Fruit fly (Drosophila melanogaster): ENCODE data around the gene crim.
A peak's percentile ranks its signal among the peaks of the same experiment; 100 is the strongest.

The crim gene

dm6 chr3L:11707978-11708632 lies 3.1 kb downstream of the crim start, which contains the start of gene CG11658 (continued):
- TF ChIP-seq CG3163 (GFP tag; optimal IDR thresholded peaks at IDR 0.05) (no peak), CG14667 (GFP tag; IDR thresholded peaks at IDR 0.05) (no peak), gcm2 (GFP tag; optimal IDR thresholded peaks at IDR 0.05) (no peak), grn (GFP tag; optimal IDR thresholded peaks at IDR 0.05) (no peak), Med (GFP tag) (peak; percentile 57), toy (GFP tag; IDR thresholded peaks at IDR 0.05) (no peak), Doc3 (GFP tag; IDR thresholded peaks at IDR 0.05; ENCODE audit: partially characterized antibody) (peak; percentile 46; the same call in 1 of the 3 replicates), CG8290 (GFP tag; optimal IDR thresholded peaks at IDR 0.05) (no peak), CG8290 (tag; optimal IDR thresholded peaks at IDR 0.05) (peak in 1 of 2 experiments; percentile 39), Hr3 (GFP tag; optimal IDR thresholded peaks at IDR 0.05) (no peak), D (optimal IDR thresholded peaks at IDR 0.05) (no peak), D (GFP tag; optimal IDR thresholded peaks at IDR 0.05) (no peak), CG6175 (GFP tag; IDR thresholded peaks at IDR 0.05) (peak; percentile 6; the same call in 1 of the 3 replicates), CG14860 (GFP tag; IDR thresholded peaks at IDR 0.05; ENCODE audit: partially characterized antibody) (0 out of 3 replicates have a peak, but pooled peaks have one; percentile 21), CG17912 (GFP tag; optimal IDR thresholded peaks at IDR 0.05) (no peak), crp (GFP tag; optimal IDR thresholded peaks at IDR 0.05) (peak in 1 of 2 experiments; percentile 84), bigmax (GFP tag; optimal IDR thresholded peaks at IDR 0.05) (no peak), sr (GFP tag; IDR thresholded peaks at IDR 0.05) (peak; percentile 49; the same call in 1 of the 3 replicates), CG12659 (GFP tag; optimal IDR thresholded peaks at IDR 0.05) (peak; percentile 60), Trl (optimal IDR thresholded peaks at IDR 0.05) (peak; percentile 91 to 98), Trl (GFP tag; optimal IDR thresholded peaks at IDR 0.05) (no peak), Max (GFP tag; optimal IDR thresholded peaks at IDR 0.05) (peak; percentile 26), CG30020 (tag; optimal IDR thresholded peaks at IDR 0.05) (no peak), CG6854 (GFP tag; optimal IDR thresholded peaks at IDR 0.05) (peak; percentile 35), Dll (GFP tag; IDR thresholded peaks at IDR 0.05; ENCODE audit: partially characterized antibody) (peak; percentile 52; the same call in 1 of the 4 replicates), Doc2 (GFP tag; IDR thresholded peaks at IDR 0.05) (no peak), cg (GFP tag; optimal IDR thresholded peaks at IDR 0.05) (no peak), CG34376 (GFP tag; optimal IDR thresholded peaks at IDR 0.05) (peak; percentile 68), CG10543 (GFP tag; optimal IDR thresholded peaks at IDR 0.05) (peak; percentile 63), lola (GFP tag; optimal IDR thresholded peaks at IDR 0.05) (no peak), dysf (GFP tag; IDR thresholded peaks at IDR 0.05) (no peak), CG12299 (tag; optimal IDR thresholded peaks at IDR 0.05) (no peak), CG10565 (GFP tag; optimal IDR thresholded peaks at IDR 0.05) (no peak), CG9932 (GFP tag; IDR thresholded peaks at IDR 0.05) (no peak), Atf6 (GFP tag; IDR thresholded peaks at IDR 0.05) (peak; percentile 54; the same call in 1 of the 2 replicates), CG9797 (GFP tag; optimal IDR thresholded peaks at IDR 0.05) (no peak), dimm (GFP tag; IDR thresholded peaks at IDR 0.05) (no peak), Elba2 (GFP tag; optimal IDR thresholded peaks at IDR 0.05) (no peak), CG14050 (GFP tag; IDR thresholded peaks at IDR 0.05) (no peak; the same call in 2 of the 3 replicates), CG7963 (GFP tag; IDR thresholded peaks at IDR 0.05; ENCODE audit: partially characterized antibody) (no peak), Asciz (GFP tag; optimal IDR thresholded peaks at IDR 0.05) (no peak), fd64A (GFP tag; optimal IDR thresholded peaks at IDR 0.05) (no peak), CG16779 (GFP tag; IDR thresholded peaks at IDR 0.05) (peak; percentile 65; the same call in 1 of the 2 replicates), CG12942 (GFP tag; optimal IDR thresholded peaks at IDR 0.05) (no peak), CG5953 (GFP tag; IDR thresholded peaks at IDR 0.05) (0 out of 2 replicates have a peak, but pooled peaks have one; percentile 9), gt (GFP tag; IDR thresholded peaks at IDR 0.05) (no peak), croc (GFP tag; conservative IDR thresholded peaks at IDR 0.05) (no peak), caup (GFP tag; optimal IDR thresholded peaks at IDR 0.05; ENCODE audit: severe bottlenecking) (no peak), sens (GFP tag) (no peak), CG5180 (GFP tag; optimal IDR thresholded peaks at IDR 0.05) (peak; percentile 22)

All from whole organism, embryonic.